Worm (Caenorhabditis elegans): ENCODE measurements around the gene srlf-26.

DNA sequence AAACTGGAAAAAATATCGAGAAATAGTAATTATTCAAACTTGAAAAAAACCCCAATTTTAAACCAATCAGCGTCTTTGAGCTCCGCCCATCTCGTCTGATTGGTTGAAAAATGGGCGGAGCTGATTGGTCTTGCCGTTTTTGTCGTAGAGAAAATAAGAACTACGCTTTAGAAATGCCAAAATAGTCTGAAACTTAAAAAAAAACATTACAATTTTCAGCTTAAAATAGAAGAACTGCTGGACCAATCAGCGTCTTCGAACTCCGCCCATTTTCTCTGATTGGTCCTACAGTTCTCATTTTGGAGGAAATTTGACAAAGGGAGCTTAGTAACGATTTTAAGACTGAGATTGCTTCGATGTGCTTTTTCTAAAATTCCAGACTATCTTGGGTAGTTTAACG is 746 bp downstream of the srlf-26 start:
- TF ChIP-seq ceh-24 (tag; optimal IDR thresholded peaks at IDR 0.05), result no peak
- no peak for TF ChIP-seq ets-4 (tag; optimal IDR thresholded peaks at IDR 0.05)
- TF ChIP-seq F13H6.1 (tag; optimal IDR thresholded peaks at IDR 0.05), result no peak
- TF ChIP-seq pqm-1 (tag; optimal IDR thresholded peaks at IDR 0.05), result no peak
- no peak for TF ChIP-seq zip-5 (tag; optimal IDR thresholded peaks at IDR 0.05)
- no peak for TF ChIP-seq ceh-2 (tag; optimal IDR thresholded peaks at IDR 0.05)
- no peak for TF ChIP-seq ceh-18 (tag; optimal IDR thresholded peaks at IDR 0.05)
- TF ChIP-seq ceh-31 (tag; optimal IDR thresholded peaks at IDR 0.05), result no peak
- TF ChIP-seq ztf-16 (tag; optimal IDR thresholded peaks at IDR 0.05), result no peak
- TF ChIP-seq ttx-3 (tag; optimal IDR thresholded peaks at IDR 0.05), result no peak

Measured in whole organism, late embryonic.